Worm (Caenorhabditis elegans) whole organism, late embryonic: ENCODE data around the gene Y47D3A.21.

Source experiments
- C08G9.2 ChIP-seq: sonication (generic microtip); optimal IDR thresholded peaks from 2 replicates; lab custom pipeline; 2016; ENCODE audit warnings: mild to moderate bottlenecking, missing genetic modification characterization, moderate library complexity, missing compliant biosample characterization
- C38D4.7 ChIP-seq: fragments of 200-800 bp; sonication (Bioruptor generic); optimal IDR thresholded peaks from 2 replicates; lab custom pipeline; 2018; ENCODE audit warnings: mild to moderate bottlenecking, missing genetic modification characterization, moderate library complexity, missing compliant biosample characterization
- F13H6.1 ChIP-seq: sonication (generic microtip); optimal IDR thresholded peaks from 2 replicates; lab custom pipeline; 2016; ENCODE audit warnings: missing genetic modification characterization, missing compliant biosample characterization
- K02D7.2 ChIP-seq: sonication (generic microtip); optimal IDR thresholded peaks from 2 replicates; lab custom pipeline; 2017; ENCODE audit warnings: mild to moderate bottlenecking, missing genetic modification characterization, missing compliant biosample characterization
- K09A11.1 ChIP-seq: sonication (generic microtip); optimal IDR thresholded peaks from 2 replicates; lab custom pipeline; 2017; ENCODE audit warnings: antibody characterized with exemption, mild to moderate bottlenecking, missing genetic modification characterization, missing compliant biosample characterization; ENCODE audit not compliant: insufficient read depth
- T23F11.4 ChIP-seq: fragments of 200-800 bp; sonication (Bioruptor generic); optimal IDR thresholded peaks from 2 replicates; lab custom pipeline; 2018; ENCODE audit warnings: mild to moderate bottlenecking, missing genetic modification characterization, missing compliant biosample characterization
- Y22D7AL.16 ChIP-seq: sonication (generic microtip); optimal IDR thresholded peaks from 2 replicates; lab custom pipeline; 2016; ENCODE audit warnings: missing genetic modification characterization, missing compliant biosample characterization
- ceh-14 ChIP-seq: sonication (generic microtip); optimal IDR thresholded peaks from 2 replicates; lab custom pipeline; 2016; ENCODE audit warnings: missing genotype, missing genetic modification characterization, missing compliant biosample characterization
- ceh-18 ChIP-seq: sonication (generic microtip); optimal IDR thresholded peaks from 2 replicates; lab custom pipeline; 2016; ENCODE audit warnings: missing genetic modification characterization, missing compliant biosample characterization
- ceh-30 ChIP-seq: fragments of 150-350 bp; optimal IDR thresholded peaks from 2 replicates; lab custom pipeline; 2014; ENCODE audit warnings: missing biosample characterization, missing genetic modification characterization
- ceh-31 ChIP-seq: sonication (generic microtip); optimal IDR thresholded peaks from 2 replicates; lab custom pipeline; 2016; ENCODE audit warnings: missing genetic modification characterization, missing compliant biosample characterization
- ceh-45 ChIP-seq: fragments of 200-800 bp; sonication (Bioruptor generic); IDR thresholded peaks from 2 replicates; pipeline ENCODE4 v1.3.6; 2022; ENCODE audit warnings: missing genetic modification reagents, missing genetic modification characterization, missing compliant biosample characterization
- ceh-48 ChIP-seq: sonication (generic microtip); optimal IDR thresholded peaks from 2 replicates; lab custom pipeline; 2016; ENCODE audit warnings: missing genetic modification characterization, inconsistent platforms, missing compliant biosample characterization
- ceh-6 ChIP-seq: fragments of 200-800 bp; sonication (Bioruptor generic); optimal IDR thresholded peaks from 2 replicates; lab custom pipeline; 2018; ENCODE audit warnings: mild to moderate bottlenecking, missing genetic modification characterization, missing compliant biosample characterization
- che-1 ChIP-seq: sonication (generic microtip); optimal IDR thresholded peaks from 2 replicates; lab custom pipeline; 2016; ENCODE audit warnings: mild to moderate bottlenecking, missing genetic modification characterization, missing compliant biosample characterization
- dve-1 ChIP-seq: sonication (generic microtip); optimal IDR thresholded peaks from 2 replicates; lab custom pipeline; 2017; ENCODE audit warnings: antibody characterized with exemption, mild to moderate bottlenecking, missing genetic modification characterization, missing compliant biosample characterization
- elt-2 ChIP-seq: sonication (generic microtip); optimal IDR thresholded peaks from 2 replicates; lab custom pipeline; 2016; ENCODE audit warnings: missing genetic modification reagents, missing genetic modification characterization, missing compliant biosample characterization
- elt-4 ChIP-seq: sonication (generic microtip); optimal IDR thresholded peaks from 2 replicates; lab custom pipeline; 2016; ENCODE audit warnings: missing genetic modification characterization, missing compliant biosample characterization
- ets-4 ChIP-seq: sonication (generic microtip); optimal IDR thresholded peaks from 2 replicates; lab custom pipeline; 2016; ENCODE audit warnings: missing genetic modification characterization, missing compliant biosample characterization
- fax-1 ChIP-seq: sonication (generic microtip); optimal IDR thresholded peaks from 2 replicates; lab custom pipeline; 2016; ENCODE audit warnings: missing genotype, missing genetic modification characterization, missing compliant biosample characterization
- fkh-6 ChIP-seq: sonication (generic microtip); optimal IDR thresholded peaks from 2 replicates; lab custom pipeline; 2016; ENCODE audit warnings: missing genetic modification characterization, missing compliant biosample characterization
- hlh-13 ChIP-seq: fragments of 200-800 bp; sonication (Bioruptor generic); optimal IDR thresholded peaks from 2 replicates; lab custom pipeline; 2018; ENCODE audit warnings: mild to moderate bottlenecking, missing genetic modification characterization, missing compliant biosample characterization
- hlh-15 ChIP-seq: sonication (generic microtip); optimal IDR thresholded peaks from 2 replicates; lab custom pipeline; 2016; ENCODE audit warnings: missing genetic modification characterization, missing compliant biosample characterization
- hlh-30 ChIP-seq: sonication (generic microtip); optimal IDR thresholded peaks from 2 replicates; lab custom pipeline; 2017; ENCODE audit warnings: antibody characterized with exemption, missing genetic modification characterization, missing compliant biosample characterization; ENCODE audit not compliant: insufficient read depth
- hlh-6 ChIP-seq: sonication (generic microtip); optimal IDR thresholded peaks from 2 replicates; lab custom pipeline; 2016; ENCODE audit warnings: missing genotype, missing genetic modification characterization, missing compliant biosample characterization
- lin-11 ChIP-seq: fragments of 200-800 bp; sonication (Bioruptor generic); optimal IDR thresholded peaks from 2 replicates; lab custom pipeline; 2018; ENCODE audit warnings: mild to moderate bottlenecking, missing genetic modification characterization, missing compliant biosample characterization
- mec-3 ChIP-seq: sonication (generic microtip); optimal IDR thresholded peaks from 2 replicates; lab custom pipeline; 2016; ENCODE audit warnings: borderline replicate concordance, missing genetic modification characterization, missing compliant biosample characterization
- nfya-1 ChIP-seq: sonication (generic microtip); optimal IDR thresholded peaks from 2 replicates; lab custom pipeline; 2017; ENCODE audit warnings: missing genetic modification characterization, mild to moderate bottlenecking, missing compliant biosample characterization, antibody characterized with exemption, moderate library complexity
- nhr-11 ChIP-seq: fragments of 150-350 bp; optimal IDR thresholded peaks from 2 replicates; lab custom pipeline; 2014; ENCODE audit warnings: missing biosample characterization, missing genetic modification characterization
- nhr-232 ChIP-seq: sonication (generic microtip); optimal IDR thresholded peaks from 2 replicates; lab custom pipeline; 2016; ENCODE audit warnings: missing genetic modification characterization, missing compliant biosample characterization
- odd-2 ChIP-seq: sonication (generic microtip); optimal IDR thresholded peaks from 2 replicates; lab custom pipeline; 2017; ENCODE audit warnings: antibody characterized with exemption, mild to moderate bottlenecking, missing genetic modification characterization, missing compliant biosample characterization
- pag-3 ChIP-seq: sonication (generic microtip); optimal IDR thresholded peaks from 2 replicates; lab custom pipeline; 2016; ENCODE audit warnings: missing compliant biosample characterization, missing genetic modification characterization, borderline replicate concordance
- pha-2 ChIP-seq: sonication (generic microtip); optimal IDR thresholded peaks from 2 replicates; lab custom pipeline; 2017; ENCODE audit warnings: mild to moderate bottlenecking, missing genetic modification characterization, missing compliant biosample characterization
- pha-4 ChIP-seq: fragments of 150-350 bp; optimal IDR thresholded peaks from 2 replicates; lab custom pipeline; 2018; ENCODE audit warnings: missing biosample characterization, missing genetic modification reagents, missing genetic modification characterization
- pqm-1 ChIP-seq: sonication (generic microtip); optimal IDR thresholded peaks from 2 replicates; lab custom pipeline; 2016; ENCODE audit warnings: missing genetic modification characterization, missing compliant biosample characterization
- rnt-1 ChIP-seq: sonication (generic microtip); optimal IDR thresholded peaks from 2 replicates; lab custom pipeline; 2016; ENCODE audit warnings: missing genetic modification characterization, missing compliant biosample characterization
- sox-2 ChIP-seq: fragments of 200-800 bp; sonication (Bioruptor generic); IDR thresholded peaks from 2 replicates; pipeline ENCODE4 v1.3.6; 2022; ENCODE audit warnings: missing genetic modification reagents, missing genetic modification characterization, missing compliant biosample characterization
- sox-4 ChIP-seq: sonication (generic microtip); optimal IDR thresholded peaks from 2 replicates; lab custom pipeline; 2017; ENCODE audit warnings: mild to moderate bottlenecking, missing genetic modification characterization, inconsistent platforms, missing compliant biosample characterization
- syd-9 ChIP-seq: sonication (generic microtip); optimal IDR thresholded peaks from 2 replicates; lab custom pipeline; 2016; ENCODE audit warnings: mild to moderate bottlenecking, missing genetic modification characterization, moderate library complexity, missing compliant biosample characterization
- ttx-3 ChIP-seq: sonication (generic microtip); optimal IDR thresholded peaks from 2 replicates; lab custom pipeline; 2016; ENCODE audit warnings: missing genetic modification reagents, missing genetic modification characterization, missing compliant biosample characterization
- unc-55 ChIP-seq: sonication (generic microtip); optimal IDR thresholded peaks from 2 replicates; lab custom pipeline; 2017; ENCODE audit warnings: missing biosample characterization, missing genetic modification reagents, missing genetic modification characterization

Y47D3A.21 gene

DNA sequence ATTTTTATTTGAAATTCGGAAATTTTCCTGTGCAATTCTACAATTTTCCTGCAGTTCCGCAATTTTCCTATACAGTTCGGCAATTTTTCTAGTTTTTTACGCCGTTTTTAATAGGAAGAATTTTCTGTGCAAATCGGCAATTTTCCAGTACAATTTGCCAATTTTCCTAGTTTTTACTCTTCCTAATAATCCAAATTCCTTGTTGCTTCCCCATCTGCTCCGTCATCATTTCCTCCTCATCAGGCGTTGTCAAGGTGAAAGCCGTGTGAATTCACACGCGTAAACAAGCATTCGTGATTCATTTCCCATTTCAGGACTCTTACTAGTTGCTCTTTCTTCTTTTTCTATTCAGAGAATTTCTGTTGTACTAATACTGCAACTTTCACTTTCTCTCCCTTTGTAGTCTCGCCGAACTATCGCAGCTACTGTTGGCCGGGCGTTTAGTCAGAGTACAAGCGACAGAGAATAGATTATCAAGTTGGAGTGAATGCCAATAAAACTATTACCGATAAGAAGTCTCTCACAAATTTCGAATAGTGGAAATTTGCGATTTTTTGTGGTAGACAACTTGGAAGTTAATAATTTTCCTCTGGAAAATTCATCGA is 37.0 kb downstream of the Y47D3A.21 start:
- TF ChIP-seq ceh-18 = no peak
- no peak for TF ChIP-seq ceh-48 (tag; lab: Kevin White, UChicago)
- TF ChIP-seq elt-4 (tag; lab: Kevin White, UChicago) = no peak
- no peak for TF ChIP-seq dve-1 (tag; lab: Kevin White, UChicago)
- no peak for TF ChIP-seq ceh-30 (tag; lab: Kevin White, UChicago)
- no peak for TF ChIP-seq ceh-14 (tag; lab: Kevin White, UChicago)
- no peak for TF ChIP-seq fkh-6 (tag; lab: Kevin White, UChicago)
- TF ChIP-seq odd-2 (tag; lab: Kevin White, UChicago) = no peak
- no peak for TF ChIP-seq fax-1 (tag; lab: Kevin White, UChicago)
- TF ChIP-seq sox-4 (tag; lab: Kevin White, UChicago) = no peak
- no peak for TF ChIP-seq pag-3 (tag; lab: Kevin White, UChicago)
- TF ChIP-seq ceh-6 (GFP tag; lab: Kevin White, UChicago) = no peak
- TF ChIP-seq nhr-232 (tag; lab: Kevin White, UChicago) = no peak
- no peak for TF ChIP-seq Y22D7AL.16

- TF ChIP-seq pha-4 = no peak
- peak; percentile 51 for TF ChIP-seq elt-2
These were observed 37.9 kb downstream of the Y47D3A.21 start for ce11 chrIII:11240776-11241175.

- TF ChIP-seq hlh-6 (tag; lab: Kevin White, UChicago) (no peak), ceh-45 (GFP tag; lab: Robert Waterston, UW) (no peak), hlh-13 (GFP tag; lab: Kevin White, UChicago) (no peak), mec-3 (tag; lab: Kevin White, UChicago) (no peak), hlh-30 (tag; lab: Kevin White, UChicago) (no peak), che-1 (tag; lab: Kevin White, UChicago) (no peak), T23F11.4 (GFP tag; lab: Kevin White, UChicago) (no peak), pha-4 (no peak), ceh-48 (tag; lab: Kevin White, UChicago) (no peak), nfya-1 (tag; lab: Kevin White, UChicago) (no peak), ets-4 (tag; lab: Kevin White, UChicago) (no peak), K02D7.2 (tag; lab: Kevin White, UChicago) (no peak)
These were observed 39.9 kb downstream of the Y47D3A.21 start for ce11 chrIII:11238790-11239189.

ce11 chrIII:11238309-11238708 is 40.4 kb downstream of the Y47D3A.21 start:
- TF ChIP-seq nfya-1 (tag; lab: Kevin White, UChicago) = peak; percentile 82
- TF ChIP-seq lin-11 (tag; lab: Kevin White, UChicago) = no peak

ce11 chrIII:11237741-11238140 is 41.0 kb downstream of the Y47D3A.21 start:
- no peak for TF ChIP-seq C38D4.7 (GFP tag; lab: Kevin White, UChicago)
- peak; percentile 21 for TF ChIP-seq hlh-30 (tag; lab: Kevin White, UChicago)
- no peak for TF ChIP-seq C08G9.2 (tag; lab: Kevin White, UChicago)

DNA sequence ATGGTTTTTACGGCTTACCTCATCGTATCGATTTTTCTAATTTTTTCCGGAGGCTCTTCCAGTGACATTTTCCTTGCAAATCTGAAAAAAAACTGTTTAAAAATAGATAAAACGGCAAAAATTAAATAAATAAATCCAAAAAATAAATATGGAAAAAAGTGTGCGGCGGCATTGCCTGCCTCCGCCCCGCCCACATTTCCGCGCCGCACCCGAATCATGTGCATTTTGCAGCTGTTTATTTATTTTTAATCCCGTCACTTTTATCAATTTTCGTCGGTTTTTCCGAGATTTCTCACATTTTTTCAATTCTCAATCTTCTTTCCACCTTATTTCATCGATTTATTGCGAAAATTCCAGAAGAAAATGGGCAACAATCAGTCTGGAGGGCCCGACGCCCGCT is 41.9 kb downstream of the Y47D3A.21 start, which contains the start of the genes Y47D3A.14 and aakb-2:
Y47D3A.14 (minus strand) TSS at position 81 of the 400 bp plus-strand sequence.
aakb-2 (plus strand) TSS at position 356 of the 400 bp plus-strand sequence.
- TF ChIP-seq hlh-15 (tag; lab: Kevin White, UChicago) = no peak
- peak; percentile 56 for TF ChIP-seq K09A11.1 (tag; lab: Kevin White, UChicago)
- TF ChIP-seq pag-3 (tag; lab: Kevin White, UChicago) = no peak
- TF ChIP-seq F13H6.1 (tag; lab: Kevin White, UChicago) = no peak
- TF ChIP-seq rnt-1 (tag; lab: Kevin White, UChicago) = peak; percentile 19
- TF ChIP-seq elt-2 = peak; percentile 82
- TF ChIP-seq unc-55 (GFP tag; lab: Kevin White, UChicago) = no peak
- TF ChIP-seq elt-4 (tag; lab: Kevin White, UChicago) = no peak
- peak; percentile 54 for TF ChIP-seq ttx-3
- TF ChIP-seq pqm-1 = no peak
- 0 out of 2 replicates have a peak, but pooled peaks have one; percentile 4 for TF ChIP-seq sox-2 (GFP tag; lab: Robert Waterston, UW)
- peak; percentile 9 for TF ChIP-seq fkh-6 (tag; lab: Kevin White, UChicago)
- TF ChIP-seq dve-1 (tag; lab: Kevin White, UChicago) = no peak
- TF ChIP-seq hlh-30 (tag; lab: Kevin White, UChicago) = peak; percentile 76
- peak; percentile 56 for TF ChIP-seq ceh-31
- no peak for TF ChIP-seq nhr-11
- TF ChIP-seq pha-2 (tag; lab: Kevin White, UChicago) = no peak
- TF ChIP-seq hlh-13 (GFP tag; lab: Kevin White, UChicago) = no peak
- TF ChIP-seq syd-9 = no peak
